Worm (Caenorhabditis elegans): ENCODE measurements around the gene unc-83.

Gene unc-83

DNA sequence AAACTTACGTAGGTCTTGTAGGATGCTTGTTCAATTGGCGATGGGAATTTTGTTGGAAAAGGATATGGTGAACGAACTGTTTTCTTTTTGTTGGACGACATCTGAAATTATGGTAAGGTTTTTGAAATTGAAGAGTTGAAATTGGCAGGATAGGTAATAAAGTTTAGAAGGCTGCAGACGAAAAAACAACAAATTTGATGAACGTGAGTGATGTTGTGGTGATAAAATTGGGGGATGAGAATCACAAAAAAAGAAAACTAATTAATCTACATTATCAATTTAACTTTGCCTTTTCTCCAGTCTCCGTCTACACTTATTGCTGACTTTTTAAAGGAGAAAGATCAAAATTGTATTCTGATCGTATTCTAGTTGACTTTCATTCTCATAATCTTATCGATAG, 29.0 kb downstream of the unc-83 start, which contains the start of gene cpt-6:
Gene cpt-6 (minus strand): TSS at position 101 of the 400 bp plus-strand sequence.
- no peak for TF ChIP-seq W03F9.2 (tag; optimal IDR thresholded peaks at IDR 0.05)
- TF ChIP-seq dao-5 (tag; optimal IDR thresholded peaks at IDR 0.05) = no peak
- TF ChIP-seq him-1 (tag; optimal IDR thresholded peaks at IDR 0.05) = no peak

DNA sequence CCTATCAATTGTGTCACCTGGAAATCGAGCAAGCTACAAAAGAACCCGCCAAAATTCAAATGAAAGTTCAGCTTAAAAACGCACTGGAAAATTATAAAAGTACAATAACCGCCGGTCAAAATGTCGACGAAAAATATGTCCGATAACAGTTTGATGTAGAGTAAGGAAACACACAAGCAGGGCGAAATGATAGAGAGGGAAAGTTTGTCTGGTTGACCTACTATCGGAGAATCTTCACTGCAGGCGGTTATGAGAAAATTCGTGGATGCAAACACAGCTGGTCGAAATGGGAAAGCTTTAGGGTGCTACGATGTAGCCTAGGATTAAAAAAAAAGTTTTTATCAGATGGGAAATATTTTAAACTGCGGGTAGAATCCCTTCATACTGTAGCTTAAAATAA, 30.5 kb downstream of the unc-83 start:
- TF ChIP-seq him-1 (tag; optimal IDR thresholded peaks at IDR 0.05) (no peak), W03F9.2 (tag; optimal IDR thresholded peaks at IDR 0.05) (no peak), dao-5 (tag; optimal IDR thresholded peaks at IDR 0.05) (no peak)

DNA sequence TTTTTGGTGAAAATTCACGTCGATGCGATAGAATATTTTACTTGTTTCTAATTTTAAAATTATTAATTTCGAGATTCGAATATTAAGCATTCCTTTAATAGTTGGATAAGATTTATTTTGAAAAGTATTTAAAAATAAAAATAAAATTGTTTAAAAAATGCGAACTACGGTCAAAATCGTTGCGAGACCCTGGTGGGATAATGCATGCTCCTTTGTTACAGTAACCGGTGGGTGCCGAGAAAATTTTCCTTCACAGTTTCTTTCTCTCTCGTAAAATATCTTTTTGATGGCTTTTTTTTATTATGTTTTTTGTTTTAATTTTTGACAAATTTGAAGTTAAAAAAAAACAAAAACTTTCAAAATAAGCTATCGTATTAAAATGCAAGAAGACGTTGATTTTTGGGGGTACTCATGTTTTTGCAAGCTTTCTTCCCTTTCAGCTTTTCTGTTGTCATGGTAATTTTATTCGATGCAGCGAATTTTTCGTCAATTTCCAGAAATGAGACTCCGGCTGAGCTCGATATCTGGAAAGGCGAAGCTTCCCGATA, 31.8 kb downstream of the unc-83 start, which contains the start of gene dgtr-1:
Gene dgtr-1 (plus strand): TSS at position 498 of the 548 bp plus-strand sequence.
- TF ChIP-seq him-1 (tag; optimal IDR thresholded peaks at IDR 0.05) (no peak), dao-5 (tag; optimal IDR thresholded peaks at IDR 0.05) (no peak), W03F9.2 (tag; optimal IDR thresholded peaks at IDR 0.05) (peak; percentile 23)

DNA sequence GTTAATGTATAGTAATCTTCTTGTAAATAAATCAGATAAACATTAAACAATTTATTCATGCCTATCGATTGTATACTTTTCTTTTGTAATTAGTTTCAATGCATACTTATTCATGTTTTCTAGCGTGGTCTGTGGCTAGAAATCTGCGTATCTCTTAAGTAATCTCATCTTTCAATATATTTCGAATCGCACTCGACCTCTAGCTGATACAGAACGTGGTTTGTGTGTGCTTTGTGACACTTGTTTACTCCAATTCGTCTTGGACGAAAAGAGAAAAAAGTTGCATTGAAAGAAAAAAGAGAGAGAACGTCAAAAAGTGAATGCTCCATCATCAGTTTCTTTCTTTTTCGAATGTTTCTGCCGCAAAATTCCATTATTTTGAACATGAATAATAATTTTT, 33.6 kb downstream of the unc-83 start:
- TF ChIP-seq dao-5 (tag; optimal IDR thresholded peaks at IDR 0.05) (no peak), W03F9.2 (tag; optimal IDR thresholded peaks at IDR 0.05) (no peak), him-1 (tag; optimal IDR thresholded peaks at IDR 0.05) (no peak)

DNA sequence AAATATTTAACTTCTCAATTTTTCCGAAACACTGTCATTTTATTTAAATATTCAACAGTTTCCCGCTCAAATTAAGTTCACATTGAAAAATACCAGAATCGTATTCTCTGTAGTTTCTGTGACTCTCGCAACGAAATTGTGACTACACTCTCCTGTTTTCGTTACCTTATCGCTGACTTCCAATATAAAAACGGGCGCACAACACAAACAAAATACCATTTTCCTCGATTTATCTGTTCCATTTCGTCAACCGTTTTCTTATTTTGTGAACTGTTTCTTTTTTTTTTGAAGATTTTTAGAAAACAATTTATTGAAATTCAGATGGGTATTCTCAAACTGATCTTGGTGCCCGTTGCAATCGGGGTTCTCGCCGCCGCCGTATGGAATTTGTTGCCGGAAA, 34.0 kb downstream of the unc-83 start, which contains the start of gene W01A11.1:
Gene W01A11.1 (plus strand): TSS at position 322 of the 400 bp plus-strand sequence.
- TF ChIP-seq dao-5 (tag; optimal IDR thresholded peaks at IDR 0.05) (no peak), him-1 (tag; optimal IDR thresholded peaks at IDR 0.05) (no peak), W03F9.2 (tag; optimal IDR thresholded peaks at IDR 0.05) (no peak)

DNA sequence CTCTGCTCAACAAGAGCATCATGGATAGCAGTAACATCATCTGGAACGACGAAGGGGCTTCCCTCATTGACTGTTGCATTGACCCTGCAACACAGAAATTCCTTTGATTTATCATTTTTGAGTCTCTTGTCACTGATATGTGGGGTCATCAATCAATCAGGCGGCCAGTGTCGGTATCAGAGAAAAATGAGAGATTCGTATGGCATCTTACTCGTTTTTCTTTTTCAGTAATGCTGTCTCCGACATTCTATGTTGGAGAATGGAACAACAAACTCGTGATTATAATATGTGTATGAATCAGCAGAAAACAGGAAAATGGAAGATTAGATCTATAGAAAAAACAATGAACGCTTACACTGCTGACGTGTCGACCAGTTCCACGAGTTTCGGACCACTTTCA, 38.3 kb downstream of the unc-83 start:
- TF ChIP-seq him-1 (tag; optimal IDR thresholded peaks at IDR 0.05) (no peak), W03F9.2 (tag; optimal IDR thresholded peaks at IDR 0.05) (no peak), dao-5 (tag; optimal IDR thresholded peaks at IDR 0.05) (no peak)

DNA sequence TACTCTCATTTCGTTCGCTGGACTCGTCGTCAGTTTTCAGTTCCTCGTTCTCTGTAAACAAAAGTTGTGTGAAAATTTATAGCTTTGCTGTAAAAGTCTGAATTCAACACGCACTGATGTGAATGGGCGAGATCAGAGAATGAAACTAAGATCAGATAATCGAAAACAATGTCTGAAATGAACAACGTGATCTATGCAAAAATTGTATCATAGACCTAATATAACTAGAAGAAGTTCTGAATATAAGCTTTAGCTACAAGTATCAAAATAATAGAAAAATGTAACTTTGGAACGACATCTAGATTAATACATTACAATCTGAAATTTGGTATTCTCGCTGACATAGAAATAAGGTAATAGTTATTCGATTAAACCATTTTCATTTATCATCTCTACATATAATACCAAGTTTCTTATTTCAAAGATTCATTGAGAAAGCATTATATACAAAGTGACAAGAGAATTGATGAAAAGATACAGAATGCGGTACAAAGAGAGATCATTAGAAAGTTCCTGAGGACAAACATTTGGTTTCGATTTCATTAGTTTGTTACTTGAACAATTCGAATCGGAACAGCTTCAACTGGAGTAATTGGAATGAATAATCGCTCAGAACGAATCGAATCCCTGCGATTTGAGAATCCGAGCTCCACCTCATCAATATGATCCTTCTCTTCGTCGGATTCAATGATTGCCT, 39.4 kb downstream of the unc-83 start, which contains the start of gene moc-2:
Gene moc-2 (minus strand): TSS at position 51 of the 697 bp plus-strand sequence.
- no peak for TF ChIP-seq dao-5 (tag; optimal IDR thresholded peaks at IDR 0.05)
- no peak for TF ChIP-seq him-1 (tag; optimal IDR thresholded peaks at IDR 0.05)
- TF ChIP-seq W03F9.2 (tag; optimal IDR thresholded peaks at IDR 0.05) = no peak

DNA sequence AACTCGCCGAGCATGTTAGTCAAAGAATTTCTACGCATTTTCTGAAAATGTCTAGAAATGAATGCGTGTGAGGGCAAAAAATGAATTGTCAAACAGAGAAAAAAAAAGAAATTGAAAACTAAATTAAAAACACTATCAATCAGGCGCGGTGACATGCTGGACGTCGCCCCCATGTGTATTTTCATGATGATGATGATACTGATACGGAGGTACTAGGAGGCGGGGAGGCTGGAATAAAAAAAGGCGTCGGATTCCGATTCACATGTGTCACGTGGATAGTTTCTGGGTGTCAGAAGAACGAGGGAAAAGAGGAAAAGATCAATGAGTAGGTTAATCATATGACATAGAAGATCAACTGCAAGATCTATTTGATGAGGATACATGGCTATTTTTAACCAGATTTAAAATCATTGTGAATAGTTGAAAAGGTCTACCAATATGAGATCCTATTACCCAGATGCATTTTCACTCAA, 40.5 kb downstream of the unc-83 start, which contains the start of gene W01A11.7:
Gene W01A11.7 (minus strand): TSS at position 51 of the 473 bp plus-strand sequence.
- TF ChIP-seq dao-5 (tag; optimal IDR thresholded peaks at IDR 0.05) = no peak
- no peak for TF ChIP-seq W03F9.2 (tag; optimal IDR thresholded peaks at IDR 0.05)
- TF ChIP-seq him-1 (tag; optimal IDR thresholded peaks at IDR 0.05) = no peak

DNA sequence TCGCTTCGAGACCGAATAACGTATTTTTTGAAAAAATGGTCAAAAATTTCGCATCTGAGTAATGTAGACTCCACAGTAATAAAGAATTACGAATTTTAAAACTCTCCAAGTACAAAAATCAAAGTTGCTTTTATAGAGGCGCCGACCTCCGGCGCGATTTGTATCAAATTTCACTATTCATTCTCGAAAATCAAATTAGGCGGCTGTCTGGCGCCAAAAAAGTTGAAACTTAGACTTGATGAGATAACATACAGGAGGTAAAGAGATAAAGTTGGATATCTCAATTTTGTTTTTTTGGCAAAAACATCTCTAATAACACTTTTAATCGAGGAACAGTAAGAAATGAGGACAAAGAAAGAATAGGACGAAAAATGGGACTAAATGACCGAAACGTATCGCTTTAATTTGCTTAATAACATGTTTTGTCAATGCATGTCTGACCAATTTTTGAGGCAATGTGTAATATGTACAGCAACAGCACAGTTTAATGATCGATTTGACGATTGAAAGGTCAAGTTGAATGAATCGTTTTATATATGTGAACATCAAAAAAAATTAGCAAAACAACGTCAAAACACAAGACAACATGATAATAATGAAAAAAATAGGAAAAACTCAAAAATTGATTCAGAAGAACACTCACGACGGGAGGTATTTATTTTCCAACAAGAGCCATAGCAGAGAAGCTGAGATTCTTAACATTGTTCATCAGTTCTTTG, 41.5 kb downstream of the unc-83 start:
- no peak for TF ChIP-seq him-1 (tag; optimal IDR thresholded peaks at IDR 0.05)
- TF ChIP-seq W03F9.2 (tag; optimal IDR thresholded peaks at IDR 0.05) = no peak
- no peak for TF ChIP-seq dao-5 (tag; optimal IDR thresholded peaks at IDR 0.05)

DNA sequence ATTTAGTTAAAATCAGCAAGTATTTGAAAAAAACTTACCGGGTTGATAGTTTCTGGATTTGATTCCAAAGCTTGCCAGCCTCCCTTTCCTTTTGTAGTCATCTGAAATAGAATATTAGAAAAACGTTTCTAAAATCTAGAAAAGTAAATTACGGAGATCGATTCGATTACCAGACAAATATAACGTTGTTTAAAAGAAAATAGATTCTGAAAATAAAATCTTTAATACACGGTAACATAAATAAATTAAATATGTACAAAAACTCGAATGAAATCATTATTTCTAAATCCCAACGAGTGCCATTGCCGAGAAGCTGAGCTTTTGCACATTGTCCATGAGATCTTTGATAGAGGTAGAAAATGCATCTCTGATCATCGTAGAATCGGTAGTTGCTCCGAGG, 43.8 kb downstream of the unc-83 start, which contains the start of gene ubh-3:
Gene ubh-3 (minus strand): TSS at position 101 of the 400 bp plus-strand sequence.
- TF ChIP-seq him-1 (tag; optimal IDR thresholded peaks at IDR 0.05) = no peak

DNA sequence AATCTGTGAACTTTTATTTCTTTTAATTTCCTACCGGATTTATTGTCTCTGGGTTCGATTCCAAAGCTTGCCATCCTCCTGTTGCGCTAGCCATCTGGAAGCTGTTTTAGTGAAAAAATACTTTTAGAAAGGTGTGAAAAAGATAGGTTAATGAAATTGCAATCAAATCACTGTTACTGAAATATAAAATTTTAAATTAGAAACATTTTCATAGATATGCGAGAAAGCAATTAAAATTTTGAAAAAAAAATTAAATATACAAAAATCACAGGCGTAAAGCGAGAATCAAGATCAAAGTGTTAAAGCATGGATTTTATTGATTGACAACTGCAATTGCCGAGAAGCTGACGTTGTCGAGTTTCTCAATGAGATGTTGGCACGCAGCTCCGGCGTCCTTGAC, 44.9 kb downstream of the unc-83 start, which contains the start of gene ubh-2:
Gene ubh-2 (minus strand): TSS at position 101 of the 400 bp plus-strand sequence.
- TF ChIP-seq him-1 (tag; optimal IDR thresholded peaks at IDR 0.05) (no peak), W03F9.2 (tag; optimal IDR thresholded peaks at IDR 0.05) (no peak), dao-5 (tag; optimal IDR thresholded peaks at IDR 0.05) (no peak)

DNA sequence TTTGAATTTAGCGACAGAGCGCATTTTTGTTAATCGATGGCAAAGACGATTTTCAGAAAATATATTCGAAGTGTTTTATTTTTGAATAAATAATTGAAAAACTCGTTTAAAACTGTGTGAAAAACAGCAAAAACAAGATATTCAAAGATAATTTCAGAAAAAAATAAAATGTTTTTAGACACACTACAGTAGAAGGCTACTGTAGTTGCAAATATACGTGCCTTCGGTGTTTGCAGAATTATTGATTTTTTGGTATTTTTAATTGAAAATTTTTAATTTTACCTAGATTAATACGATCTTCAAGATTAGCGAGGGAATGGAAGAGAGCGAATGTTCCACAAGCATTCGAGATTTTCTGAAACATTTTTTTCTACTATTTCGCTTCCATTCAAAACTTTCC, 45.8 kb downstream of the unc-83 start:
- TF ChIP-seq W03F9.2 (tag; optimal IDR thresholded peaks at IDR 0.05) (no peak), him-1 (tag; optimal IDR thresholded peaks at IDR 0.05) (no peak), dao-5 (tag; optimal IDR thresholded peaks at IDR 0.05) (no peak)

DNA sequence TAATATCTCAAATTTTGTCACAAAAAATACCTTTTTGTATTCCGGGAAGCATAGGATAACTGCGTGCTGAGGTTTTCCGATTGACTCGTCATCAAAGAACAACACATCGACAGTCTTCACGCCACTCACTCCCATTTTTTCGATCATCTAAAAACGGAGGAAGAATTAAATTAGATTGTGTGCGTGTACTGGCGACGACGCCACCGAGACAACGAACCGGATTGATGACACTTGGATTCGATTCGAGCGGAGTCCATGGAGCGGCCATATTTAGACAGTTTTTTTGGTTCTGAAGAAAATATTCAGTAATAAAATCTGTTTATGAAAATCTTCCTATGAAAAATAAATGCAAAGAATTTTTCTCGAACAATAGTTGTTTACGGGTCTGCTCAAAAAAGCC, 46.3 kb downstream of the unc-83 start, which contains the start of gene ubh-1:
Gene ubh-1 (minus strand): TSS at position 289 of the 400 bp plus-strand sequence.
- TF ChIP-seq him-1 (tag; optimal IDR thresholded peaks at IDR 0.05) = no peak
- no peak for TF ChIP-seq W03F9.2 (tag; optimal IDR thresholded peaks at IDR 0.05)
- no peak for TF ChIP-seq dao-5 (tag; optimal IDR thresholded peaks at IDR 0.05)
